Fruit fly (Drosophila melanogaster) whole organism, embryonic: ENCODE results near the gene CG2641.

ENCODE experiments used
- Abd-B ChIP-seq: fragments of 200-800 bp; sonication (Bioruptor generic); optimal IDR thresholded peaks from 2 replicates; lab custom pipeline; 2018; ENCODE audit warnings: missing biosample characterization, mild to moderate bottlenecking, missing genetic modification characterization, moderate library complexity
- Ada2b ChIP-seq: fragments of 200-800 bp; sonication (Bioruptor generic); IDR thresholded peaks from 2 replicates; pipeline ENCODE4 v1.3.6; 2022; ENCODE audit warnings: missing biosample characterization, missing genetic modification characterization
- CG11247 ChIP-seq: fragments of 200-800 bp; sonication (Bioruptor generic); IDR thresholded peaks from 2 replicates; pipeline ENCODE4 v1.3.6; 2022; ENCODE audit warnings: missing biosample characterization, missing genetic modification characterization
- CG12155 ChIP-seq: fragments of 200-800 bp; sonication (Bioruptor generic); optimal IDR thresholded peaks from 3 replicates; lab custom pipeline; 2016; ENCODE audit warnings: missing biosample characterization, missing genetic modification characterization
- CG12391 ChIP-seq: fragments of 200-800 bp; sonication (Bioruptor generic); optimal IDR thresholded peaks from 3 replicates; lab custom pipeline; 2018; ENCODE audit warnings: missing biosample characterization, mild to moderate bottlenecking, missing genetic modification characterization, moderate library complexity
- CG12769 ChIP-seq: fragments of 200-800 bp; sonication (Bioruptor generic); optimal IDR thresholded peaks from 2 replicates; lab custom pipeline; 2019; ENCODE audit warnings: missing biosample characterization, mild to moderate bottlenecking, missing genetic modification characterization, moderate library complexity
- CG13624 ChIP-seq: fragments of 200-800 bp; sonication (Bioruptor generic); optimal IDR thresholded peaks from 2 replicates; lab custom pipeline; 2016; ENCODE audit warnings: missing biosample characterization, missing genetic modification characterization
- CG1647 ChIP-seq: fragments of 200-800 bp; sonication (Bioruptor generic); optimal IDR thresholded peaks from 3 replicates; lab custom pipeline; 2016; ENCODE audit warnings: missing biosample characterization, missing genetic modification characterization
- CG16863 ChIP-seq: fragments of 200-800 bp; sonication (Bioruptor generic); optimal IDR thresholded peaks from 3 replicates; lab custom pipeline; 2016; ENCODE audit warnings: missing biosample characterization, missing genetic modification characterization
- CG17361 ChIP-seq: fragments of 200-800 bp; sonication (Bioruptor generic); IDR thresholded peaks from 3 replicates; pipeline ENCODE4 v1.3.6; 2022; ENCODE audit warnings: missing biosample characterization, missing genetic modification characterization
- CG17829 ChIP-seq: fragments of 200-800 bp; optimal IDR thresholded peaks from 2 replicates; lab custom pipeline; 2019; ENCODE audit warnings: missing biosample characterization, mild to moderate bottlenecking, missing genetic modification characterization, moderate library complexity
- CG31224 ChIP-seq: fragments of 200-800 bp; sonication (Bioruptor generic); IDR thresholded peaks from 2 replicates; pipeline ENCODE4 v1.3.6; 2022; ENCODE audit warnings: missing biosample characterization, missing genetic modification characterization
- CG3281 ChIP-seq: fragments of 200-800 bp; sonication (Bioruptor generic); optimal IDR thresholded peaks from 3 replicates; lab custom pipeline; 2017; ENCODE audit warnings: missing biosample characterization, mild to moderate bottlenecking, missing genetic modification characterization
- CG34422 ChIP-seq: fragments of 200-800 bp; sonication (Bioruptor generic); IDR thresholded peaks from 3 replicates; pipeline ENCODE4 v1.3.6; 2022; ENCODE audit warnings: missing biosample characterization, missing genetic modification characterization
- CG3726 ChIP-seq: fragments of 200-800 bp; sonication (Bioruptor generic); IDR thresholded peaks from 3 replicates; pipeline ENCODE4, ENCODE4 v1.3.6; 2022; ENCODE audit warnings: missing biosample characterization, missing genetic modification characterization
- CG4328 ChIP-seq: fragments of 200-800 bp; sonication (Bioruptor generic); optimal IDR thresholded peaks from 3 replicates; lab custom pipeline; 2017; ENCODE audit warnings: missing biosample characterization, missing genetic modification reagents, missing genetic modification characterization
- CG7556 ChIP-seq: fragments of 200-800 bp; sonication (Bioruptor generic); optimal IDR thresholded peaks from 2 replicates; lab custom pipeline; 2017; ENCODE audit warnings: missing biosample characterization, mild to moderate bottlenecking, missing genetic modification characterization
- CG8089 ChIP-seq: fragments of 200-800 bp; sonication (Bioruptor generic); optimal IDR thresholded peaks from 3 replicates; lab custom pipeline; 2016; ENCODE audit warnings: missing biosample characterization, missing genetic modification characterization
- Camta ChIP-seq: fragments of 200-800 bp; sonication (Bioruptor generic); optimal IDR thresholded peaks from 2 replicates; lab custom pipeline; 2016; ENCODE audit warnings: missing biosample characterization, missing genetic modification characterization
- D19A ChIP-seq: fragments of 200-800 bp; optimal IDR thresholded peaks from 3 replicates; lab custom pipeline; 2019; ENCODE audit warnings: missing biosample characterization, mild to moderate bottlenecking, missing genetic modification characterization, moderate library complexity
- Dad ChIP-seq: fragments of 200-800 bp; sonication (Bioruptor generic); optimal IDR thresholded peaks from 3 replicates; lab custom pipeline; 2016; ENCODE audit warnings: missing biosample characterization, missing genetic modification characterization
- Dbx ChIP-seq: fragments of 200-800 bp; sonication (Bioruptor generic); IDR thresholded peaks from 3 replicates; pipeline ENCODE4 v1.3.6; 2022; ENCODE audit warnings: missing biosample characterization, missing genetic modification characterization
- Gug ChIP-seq: fragments of 200-800 bp; sonication (Bioruptor generic); IDR thresholded peaks from 4 replicates; pipeline ENCODE4 v1.3.6; 2022; ENCODE audit warnings: missing biosample characterization, missing genetic modification characterization
- HHEX ChIP-seq: fragments of 200-800 bp; sonication (Bioruptor generic); optimal IDR thresholded peaks from 3 replicates; lab custom pipeline; 2017; ENCODE audit warnings: missing biosample characterization, mild to moderate bottlenecking, missing genetic modification characterization, missing genetic modification reagents
- Hmx ChIP-seq: fragments of 200-800 bp; sonication (Bioruptor generic); optimal IDR thresholded peaks from 2 replicates; lab custom pipeline; 2016; ENCODE audit warnings: missing biosample characterization, missing genetic modification characterization
- NK7.1 ChIP-seq: fragments of 200-800 bp; sonication (Bioruptor generic); optimal IDR thresholded peaks from 3 replicates; lab custom pipeline; 2016; ENCODE audit warnings: missing biosample characterization, missing genetic modification characterization
- Pdp1 ChIP-seq, 2 experiments: fragments of 200-800 bp; sonication (Bioruptor generic); optimal IDR thresholded peaks; 3 replicates each; lab custom pipeline; 2016; ENCODE audit warnings: missing biosample characterization in 2 of 2, missing genetic modification characterization in 2 of 2, mild to moderate bottlenecking in 1 of 2, moderate library complexity in 1 of 2
- Side ChIP-seq: fragments of 200-800 bp; sonication (Bioruptor generic); optimal IDR thresholded peaks from 2 replicates; lab custom pipeline; 2016; ENCODE audit warnings: missing biosample characterization, missing genetic modification characterization
- Sry-β ChIP-seq: fragments of 200-800 bp; sonication (Bioruptor generic); optimal IDR thresholded peaks from 2 replicates; lab custom pipeline; 2018; ENCODE audit warnings: missing biosample characterization, mild to moderate bottlenecking, missing genetic modification characterization, moderate library complexity
- abd-A ChIP-seq: fragments of 200-800 bp; sonication (Bioruptor generic); optimal IDR thresholded peaks from 3 replicates; lab custom pipeline; 2019; ENCODE audit warnings: missing biosample characterization, mild to moderate bottlenecking, missing genetic modification characterization, moderate library complexity
- al ChIP-seq: fragments of 200-800 bp; sonication (Bioruptor generic); IDR thresholded peaks from 2 replicates; pipeline ENCODE4 v1.3.6; 2022; ENCODE audit warnings: missing biosample characterization, missing genetic modification characterization
- bab2 ChIP-seq: fragments of 200-800 bp; sonication (Bioruptor generic); optimal IDR thresholded peaks from 2 replicates; lab custom pipeline; 2016; ENCODE audit warnings: missing biosample characterization, missing genetic modification characterization
- br ChIP-seq: fragments of >200 bp; optimal IDR thresholded peaks from 2 replicates; lab custom pipeline; 2017
- corto ChIP-seq: fragments of 200-800 bp; sonication (Bioruptor generic); optimal IDR thresholded peaks from 2 replicates; lab custom pipeline; 2016; ENCODE audit warnings: missing biosample characterization, mild to moderate bottlenecking, missing genetic modification characterization, moderate library complexity
- crp ChIP-seq, 2 experiments: fragments of 200-800 bp; sonication (Bioruptor generic); optimal IDR thresholded peaks; 2 replicates in 1 of 2; 3 replicates in 1 of 2; lab custom pipeline; 2017; ENCODE audit warnings: missing biosample characterization in 2 of 2, missing genetic modification characterization in 2 of 2, mild to moderate bottlenecking in 1 of 2, moderate library complexity in 1 of 2
- cwo ChIP-seq: fragments of 200-800 bp; sonication (Bioruptor generic); optimal IDR thresholded peaks from 3 replicates; lab custom pipeline; 2017; ENCODE audit warnings: missing biosample characterization, missing genetic modification characterization, mild to moderate bottlenecking, moderate library complexity, missing genetic modification reagents
- dan ChIP-seq: fragments of 200-800 bp; sonication (Bioruptor generic); IDR thresholded peaks from 2 replicates; pipeline ENCODE4 v1.3.6; 2022; ENCODE audit warnings: missing biosample characterization, missing genetic modification characterization
- disco-r ChIP-seq: fragments of 200-800 bp; sonication (Bioruptor generic); optimal IDR thresholded peaks from 2 replicates; lab custom pipeline; 2016; ENCODE audit warnings: missing biosample characterization, missing genetic modification characterization
- fd3F ChIP-seq: fragments of 200-800 bp; sonication (Bioruptor generic); optimal IDR thresholded peaks from 2 replicates; lab custom pipeline; 2018; ENCODE audit warnings: missing biosample characterization, mild to moderate bottlenecking, missing genetic modification characterization, moderate library complexity
- fd64A ChIP-seq: fragments of 200-800 bp; sonication (Bioruptor generic); optimal IDR thresholded peaks from 3 replicates; lab custom pipeline; 2018; ENCODE audit warnings: missing biosample characterization, mild to moderate bottlenecking, missing genetic modification characterization
- gcm2 ChIP-seq: fragments of 200-800 bp; sonication (Bioruptor generic); optimal IDR thresholded peaks from 2 replicates; lab custom pipeline; 2016; ENCODE audit warnings: missing biosample characterization, missing genetic modification characterization
- hth ChIP-seq: fragments of >200 bp; optimal IDR thresholded peaks from 2 replicates; lab custom pipeline; 2017; ENCODE audit warnings: inconsistent platforms
- lbe ChIP-seq: fragments of 200-800 bp; sonication (Bioruptor generic); optimal IDR thresholded peaks from 2 replicates; lab custom pipeline; 2016; ENCODE audit warnings: missing biosample characterization, mild to moderate bottlenecking, missing genetic modification characterization
- lola ChIP-seq, 3 experiments: fragments of >200 bp in 2 of 3; fragments of 200-800 bp in 1 of 3; sonication (Bioruptor generic) in 1 of 3; optimal IDR thresholded peaks; 2 replicates each; lab custom pipeline; 2017 to 2019; ENCODE audit warnings: missing biosample characterization in 3 of 3, missing genetic modification characterization in 3 of 3, mild to moderate bottlenecking in 1 of 3, moderate library complexity in 1 of 3
- nmo ChIP-seq: fragments of 200-800 bp; sonication (Bioruptor generic); optimal IDR thresholded peaks from 2 replicates; lab custom pipeline; 2018; ENCODE audit warnings: missing biosample characterization, mild to moderate bottlenecking, missing genetic modification characterization, moderate library complexity
- onecut ChIP-seq: fragments of 200-800 bp; sonication (Bioruptor generic); IDR thresholded peaks from 2 replicates; pipeline ENCODE4 v1.3.6; 2022; ENCODE audit warnings: missing biosample characterization, missing genetic modification characterization
- pnt ChIP-seq: fragments of 200-800 bp; sonication (Bioruptor generic); optimal IDR thresholded peaks from 3 replicates; lab custom pipeline; 2016; ENCODE audit warnings: missing biosample characterization, missing genetic modification characterization
- pum ChIP-seq: fragments of 200-800 bp; sonication (Bioruptor generic); optimal IDR thresholded peaks from 2 replicates; lab custom pipeline; 2016; ENCODE audit warnings: missing biosample characterization, missing genetic modification characterization
- rib ChIP-seq: fragments of 200-800 bp; sonication (Bioruptor generic); IDR thresholded peaks from 2 replicates; pipeline ENCODE4 v1.3.6; 2022; ENCODE audit warnings: missing biosample characterization, missing genetic modification characterization
- scrt ChIP-seq: fragments of 200-800 bp; sonication (Bioruptor generic); optimal IDR thresholded peaks from 2 replicates; lab custom pipeline; 2018; ENCODE audit warnings: missing biosample characterization, mild to moderate bottlenecking, missing genetic modification characterization, moderate library complexity
- sd ChIP-seq: fragments of 200-800 bp; sonication (Bioruptor generic); optimal IDR thresholded peaks from 3 replicates; lab custom pipeline; 2018; ENCODE audit warnings: missing biosample characterization, mild to moderate bottlenecking, missing genetic modification characterization, moderate library complexity
- sr ChIP-seq: fragments of 200-800 bp; sonication (Bioruptor generic); IDR thresholded peaks from 3 replicates; pipeline ENCODE4 v1.3.6; 2022; ENCODE audit warnings: missing biosample characterization, missing genetic modification characterization

The CG2641 gene

dm6 chr3R:7793855-7794254 lies at the start of gene CG2641 (continued):
- TF ChIP-seq CG12391 = no peak
- TF ChIP-seq Hmx = no peak
- TF ChIP-seq CG34422 (GFP tag; lab: Robert Waterston, UW) = no peak
- TF ChIP-seq sr (GFP tag; lab: Robert Waterston, UW) = 0 out of 3 replicates have a peak, but pooled peaks have one; percentile 7
- TF ChIP-seq HHEX (GFP tag; lab: Kevin White, UChicago) = no peak
- 0 out of 3 replicates have a peak, but pooled peaks have one; percentile 46 for TF ChIP-seq Dbx
- no peak for TF ChIP-seq bab2 (GFP tag; lab: Kevin White, UChicago)
- peak; percentile 52 for TF ChIP-seq CG12769 (tag; lab: Kevin White, UChicago)
- TF ChIP-seq CG8089 = no peak
- TF ChIP-seq lola (GFP tag; optimal IDR thresholded peaks at IDR 0.05; lab: Kevin White, UChicago) = no peak
- TF ChIP-seq Camta (GFP tag; lab: Kevin White, UChicago) = no peak
- TF ChIP-seq Sry-β = no peak
- no peak for TF ChIP-seq D19A (tag; lab: Kevin White, UChicago)
- no peak for TF ChIP-seq CG1647 (GFP tag; lab: Kevin White, UChicago)
- no peak for TF ChIP-seq pnt
- TF ChIP-seq Gug (GFP tag; lab: Robert Waterston, UW) = no peak
- TF ChIP-seq disco-r = no peak
- TF ChIP-seq gcm2 (GFP tag; lab: Kevin White, UChicago) = no peak
- no peak for TF ChIP-seq CG4328 (GFP tag; lab: Kevin White, UChicago)
- no peak for TF ChIP-seq Abd-B (GFP tag; lab: Kevin White, UChicago)
- peak; percentile 61 for TF ChIP-seq lbe
- no peak for TF ChIP-seq CG17361
- no peak for TF ChIP-seq CG12155 (GFP tag; lab: Kevin White, UChicago)
- TF ChIP-seq NK7.1 = no peak
- TF ChIP-seq fd3F (GFP tag; lab: Kevin White, UChicago) = no peak
- peak in 1 of 2 experiments; percentile 63 for TF ChIP-seq crp (GFP tag; optimal IDR thresholded peaks at IDR 0.05; lab: Kevin White, UChicago)
- TF ChIP-seq CG13624 (GFP tag; lab: Kevin White, UChicago) = no peak
- TF ChIP-seq hth (lab: Kevin White, UChicago) = no peak
- no peak for TF ChIP-seq rib (GFP tag; lab: Robert Waterston, UW)
- TF ChIP-seq Dad = no peak
- no peak for TF ChIP-seq Ada2b (GFP tag; lab: Robert Waterston, UW)
- no peak for TF ChIP-seq pum (GFP tag; lab: Kevin White, UChicago)
- no peak for TF ChIP-seq br (lab: Kevin White, UChicago)
- TF ChIP-seq onecut = no peak
- no peak for TF ChIP-seq CG17829 (tag; lab: Kevin White, UChicago)
- no peak for TF ChIP-seq CG11247
- no peak for TF ChIP-seq nmo (GFP tag; lab: Kevin White, UChicago)
- no peak for TF ChIP-seq abd-A (tag; lab: Kevin White, UChicago)
- TF ChIP-seq CG3281 (GFP tag; lab: Kevin White, UChicago) = peak; percentile 5
- TF ChIP-seq sd (tag; lab: Kevin White, UChicago) = peak; percentile 66
- peak; percentile 13 for TF ChIP-seq scrt
- peak; percentile 68 for TF ChIP-seq corto
- TF ChIP-seq fd64A (GFP tag; lab: Kevin White, UChicago) = no peak
- no peak for TF ChIP-seq Side (GFP tag; lab: Kevin White, UChicago)
- TF ChIP-seq Pdp1 (GFP tag; optimal IDR thresholded peaks at IDR 0.05; lab: Kevin White, UChicago) = peak in 1 of 2 experiments; percentile 53
- no peak for TF ChIP-seq al (GFP tag; lab: Robert Waterston, UW)
- TF ChIP-seq CG7556 (GFP tag; lab: Kevin White, UChicago) = no peak
- no peak for TF ChIP-seq cwo (GFP tag; lab: Kevin White, UChicago)
- TF ChIP-seq dan (GFP tag; lab: Robert Waterston, UW) = no peak
- no peak for TF ChIP-seq CG3726 (GFP tag; lab: Robert Waterston, UW)
- TF ChIP-seq CG16863 (GFP tag; lab: Kevin White, UChicago) = no peak
- no peak for TF ChIP-seq CG31224 (GFP tag; lab: Robert Waterston, UW)
